Worm (Caenorhabditis elegans) whole organism, L2 larva: ENCODE measurements around the gene F13A2.10.

ENCODE experiments used
- C34F6.9 ChIP-seq: fragments of 150-350 bp; optimal IDR thresholded peaks from 2 replicates; lab custom pipeline; 2014; ENCODE audit warnings: missing biosample characterization, missing genetic modification characterization
- F13H6.1 ChIP-seq: sonication (generic microtip); optimal IDR thresholded peaks from 2 replicates; lab custom pipeline; 2016; ENCODE audit warnings: missing genetic modification characterization, missing compliant biosample characterization
- R02D3.7 ChIP-seq: fragments of 150-350 bp; optimal IDR thresholded peaks from 2 replicates; lab custom pipeline; 2014; ENCODE audit warnings: missing biosample characterization, missing genetic modification characterization
- Y55F3AM.14 ChIP-seq: fragments of 200-800 bp; sonication (Bioruptor generic); optimal IDR thresholded peaks from 2 replicates; lab custom pipeline; 2018; ENCODE audit warnings: mild to moderate bottlenecking, missing genetic modification characterization, missing compliant biosample characterization
- ZK546.5 ChIP-seq: sonication (generic microtip); optimal IDR thresholded peaks from 2 replicates; lab custom pipeline; 2017; ENCODE audit warnings: missing biosample characterization, missing genetic modification characterization
- alr-1 ChIP-seq: fragments of 150-350 bp; optimal IDR thresholded peaks from 2 replicates; lab custom pipeline; 2014; ENCODE audit warnings: missing biosample characterization, missing genetic modification characterization
- aly-2 ChIP-seq: fragments of 150-350 bp; optimal IDR thresholded peaks from 2 replicates; lab custom pipeline; 2014; ENCODE audit warnings: missing biosample characterization, missing genetic modification characterization
- ama-1 ChIP-seq: fragments of 150-350 bp; optimal IDR thresholded peaks from 2 replicates; lab custom pipeline; 2018; ENCODE audit warnings: inconsistent platforms
- blmp-1 ChIP-seq: sonication (generic microtip); optimal IDR thresholded peaks from 2 replicates; lab custom pipeline; 2017; ENCODE audit warnings: missing genetic modification characterization, mild to moderate bottlenecking, missing compliant biosample characterization, antibody characterized with exemption, moderate library complexity; ENCODE audit not compliant: insufficient read depth
- ceh-16 ChIP-seq: fragments of 150-350 bp; optimal IDR thresholded peaks from 2 replicates; lab custom pipeline; 2014; ENCODE audit warnings: missing biosample characterization, missing genetic modification characterization
- crh-2 ChIP-seq: sonication (generic microtip); optimal IDR thresholded peaks from 2 replicates; lab custom pipeline; 2017; ENCODE audit warnings: missing biosample characterization, missing genetic modification characterization
- dmd-4 ChIP-seq: sonication (generic microtip); optimal IDR thresholded peaks from 2 replicates; lab custom pipeline; 2017; ENCODE audit warnings: missing biosample characterization, missing genetic modification characterization
- egl-27 ChIP-seq: sonication (generic microtip); optimal IDR thresholded peaks from 3 replicates; lab custom pipeline; 2017; ENCODE audit warnings: missing biosample characterization, missing genetic modification reagents, missing genetic modification characterization
- elt-1 ChIP-seq: fragments of 150-350 bp; optimal IDR thresholded peaks from 2 replicates; lab custom pipeline; 2014; ENCODE audit warnings: missing biosample characterization, missing genetic modification characterization
- elt-3 ChIP-seq: sonication (generic microtip); optimal IDR thresholded peaks from 2 replicates; lab custom pipeline; 2017; ENCODE audit warnings: missing biosample characterization, missing genetic modification characterization
- fos-1 ChIP-seq: fragments of 150-350 bp; optimal IDR thresholded peaks from 2 replicates; lab custom pipeline; 2014; ENCODE audit warnings: missing biosample characterization, missing genetic modification characterization
- lin-11 ChIP-seq: fragments of 150-350 bp; sonication (generic microtip); optimal IDR thresholded peaks from 2 replicates; lab custom pipeline; 2014; ENCODE audit warnings: missing biosample characterization, missing genetic modification characterization, inconsistent platforms, mixed read lengths
- lin-13 ChIP-seq: fragments of 150-350 bp; optimal IDR thresholded peaks from 2 replicates; lab custom pipeline; 2014; ENCODE audit warnings: missing biosample characterization, missing genetic modification reagents, missing genetic modification characterization
- lin-39 ChIP-seq: fragments of 150-350 bp; optimal IDR thresholded peaks from 2 replicates; lab custom pipeline; 2014; ENCODE audit warnings: missing biosample characterization, missing genetic modification reagents, missing genetic modification characterization
- mab-5 ChIP-seq: fragments of 150-350 bp; optimal IDR thresholded peaks from 2 replicates; lab custom pipeline; 2014; ENCODE audit warnings: missing biosample characterization, missing genetic modification characterization
- mbf-1 ChIP-seq: sonication (generic microtip); optimal IDR thresholded peaks from 2 replicates; lab custom pipeline; 2017; ENCODE audit warnings: missing biosample characterization, missing genetic modification characterization
- mdl-1 ChIP-seq, 2 experiments: fragments of 150-350 bp in 1 of 2; sonication (generic microtip) in 1 of 2; optimal IDR thresholded peaks; 2 replicates each; lab custom pipeline; 2017; ENCODE audit warnings: missing biosample characterization in 2 of 2, missing genetic modification characterization in 2 of 2
- nhr-10 ChIP-seq: sonication (generic microtip); optimal IDR thresholded peaks from 2 replicates; lab custom pipeline; 2017; ENCODE audit warnings: missing biosample characterization, missing genetic modification characterization
- nhr-11 ChIP-seq: fragments of 150-350 bp; optimal IDR thresholded peaks from 2 replicates; lab custom pipeline; 2014; ENCODE audit warnings: missing biosample characterization, missing genetic modification characterization
- nhr-12 ChIP-seq: fragments of 150-350 bp; optimal IDR thresholded peaks from 2 replicates; lab custom pipeline; 2014; ENCODE audit warnings: missing biosample characterization, missing genetic modification characterization
- nhr-21 ChIP-seq: fragments of 150-350 bp; optimal IDR thresholded peaks from 2 replicates; lab custom pipeline; 2014; ENCODE audit warnings: missing biosample characterization, missing genetic modification characterization
- nhr-23 ChIP-seq: fragments of 150-350 bp; optimal IDR thresholded peaks from 2 replicates; lab custom pipeline; 2014; ENCODE audit warnings: missing biosample characterization, missing genetic modification reagents, missing genetic modification characterization
- nhr-237 ChIP-seq: fragments of 150-350 bp; optimal IDR thresholded peaks from 2 replicates; lab custom pipeline; 2014; ENCODE audit warnings: missing biosample characterization, missing genetic modification characterization
- nhr-25 ChIP-seq: fragments of 150-350 bp; sonication (generic microtip); optimal IDR thresholded peaks from 3 replicates; lab custom pipeline; 2014; ENCODE audit warnings: missing biosample characterization, missing genetic modification characterization
- nhr-6 ChIP-seq: fragments of 150-350 bp; optimal IDR thresholded peaks from 2 replicates; lab custom pipeline; 2014; ENCODE audit warnings: missing biosample characterization, missing genetic modification characterization
- nhr-77 ChIP-seq: fragments of 150-350 bp; optimal IDR thresholded peaks from 2 replicates; lab custom pipeline; 2014; ENCODE audit warnings: missing biosample characterization, missing genetic modification characterization
- peb-1 ChIP-seq: fragments of 150-350 bp; optimal IDR thresholded peaks from 2 replicates; lab custom pipeline; 2014; ENCODE audit warnings: missing biosample characterization, missing genetic modification characterization
- skn-1 ChIP-seq: sonication (generic microtip); optimal IDR thresholded peaks from 2 replicates; lab custom pipeline; 2017; ENCODE audit warnings: missing biosample characterization, missing genetic modification characterization
- sma-3 ChIP-seq: sonication (generic microtip); optimal IDR thresholded peaks from 2 replicates; lab custom pipeline; 2016; ENCODE audit warnings: missing genetic modification reagents, missing genetic modification characterization, missing compliant biosample characterization
- sma-9 ChIP-seq, 2 experiments: fragments of 150-350 bp in 1 of 2; sonication (generic microtip) in 1 of 2; optimal IDR thresholded peaks; 2 replicates each; lab custom pipeline; 2014 to 2016; ENCODE audit warnings: missing genetic modification characterization in 2 of 2, mild to moderate bottlenecking in 1 of 2, missing biosample characterization in 1 of 2, missing compliant biosample characterization in 1 of 2, missing genetic modification reagents in 1 of 2, moderate library complexity in 1 of 2
- snpc-4 ChIP-seq: fragments of 150-350 bp; optimal IDR thresholded peaks from 2 replicates; lab custom pipeline; 2014; ENCODE audit warnings: missing biosample characterization, missing genetic modification characterization
- unc-39 ChIP-seq: fragments of 150-350 bp; optimal IDR thresholded peaks from 2 replicates; lab custom pipeline; 2014; ENCODE audit warnings: missing biosample characterization, missing genetic modification characterization
- unc-55 ChIP-seq: fragments of 150-350 bp; sonication (generic microtip); optimal IDR thresholded peaks from 3 replicates; lab custom pipeline; 2014; ENCODE audit warnings: missing biosample characterization, missing genetic modification reagents, missing genetic modification characterization
- unc-62 ChIP-seq: fragments of 150-350 bp; optimal IDR thresholded peaks from 2 replicates; lab custom pipeline; 2014; ENCODE audit warnings: missing biosample characterization, missing genetic modification reagents, missing genetic modification characterization
- zag-1 ChIP-seq: fragments of 150-350 bp; optimal IDR thresholded peaks from 2 replicates; lab custom pipeline; 2014; ENCODE audit warnings: missing biosample characterization, missing genetic modification characterization
- ztf-1 ChIP-seq: fragments of 200-800 bp; sonication (Bioruptor generic); conservative IDR thresholded peaks from 2 replicates; pipeline ENCODE4 v1.3.6; 2022; ENCODE audit warnings: missing genetic modification characterization, missing compliant biosample characterization
- ztf-11 ChIP-seq: sonication (generic microtip); optimal IDR thresholded peaks from 2 replicates; lab custom pipeline; 2017; ENCODE audit warnings: missing biosample characterization, missing genetic modification characterization
- ztf-4 ChIP-seq: fragments of 150-350 bp; optimal IDR thresholded peaks from 2 replicates; lab custom pipeline; 2014; ENCODE audit warnings: missing biosample characterization, missing genetic modification characterization

Gene F13A2.10

DNA sequence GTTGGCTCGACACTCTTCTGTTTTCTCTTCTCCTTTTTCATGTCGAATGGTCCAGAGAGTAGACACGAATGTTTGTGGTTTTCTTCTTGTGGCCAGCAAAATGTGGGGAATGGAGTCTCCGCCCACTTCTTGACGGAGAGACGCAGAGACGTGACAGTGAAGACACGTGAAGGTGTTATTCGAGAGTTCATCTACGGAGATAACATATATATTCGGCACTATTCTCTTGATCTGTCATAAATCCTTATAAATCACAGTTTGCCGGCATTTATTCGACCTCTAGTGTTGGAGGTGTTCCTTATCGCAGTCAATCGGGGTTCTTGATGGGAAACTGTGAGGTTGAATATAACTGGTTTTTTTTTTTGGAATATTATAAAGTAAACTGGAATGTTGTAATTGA is 24.6 kb downstream of the F13A2.10 start, which contains the start of gene F32D1.3:
Gene F32D1.3 (minus strand): TSS at position 65 of the 400 bp plus-strand sequence.
- TF ChIP-seq lin-11 (tag; lab: Kevin White, UChicago) = no peak
- no peak for TF ChIP-seq mab-5 (tag; lab: Kevin White, UChicago)
- TF ChIP-seq ztf-1 (GFP tag; lab: Robert Waterston, UW) = no peak
- no peak for TF ChIP-seq elt-3 (tag; lab: Kevin White, UChicago)
- TF ChIP-seq peb-1 (tag; lab: Kevin White, UChicago) = no peak
- TF ChIP-seq unc-62 (GFP tag; lab: Kevin White, UChicago) = no peak
- peak; percentile 31 for TF ChIP-seq nhr-25 (tag; lab: Kevin White, UChicago)
- TF ChIP-seq nhr-6 (tag; lab: Kevin White, UChicago) = no peak
- no peak for TF ChIP-seq crh-2
- peak in 1 of 2 experiments; percentile 31 for TF ChIP-seq mdl-1 (tag; optimal IDR thresholded peaks at IDR 0.05; lab: Kevin White, UChicago)
- TF ChIP-seq nhr-21 (tag; lab: Kevin White, UChicago) = no peak
- no peak for TF ChIP-seq snpc-4 (tag; lab: Kevin White, UChicago)
- TF ChIP-seq unc-55 = no peak
- no peak for TF ChIP-seq skn-1 (tag; lab: Kevin White, UChicago)
- TF ChIP-seq egl-27 (tag; lab: Kevin White, UChicago) = no peak
- no peak for TF ChIP-seq ZK546.5
- no peak for TF ChIP-seq ama-1 (lab: Kevin White, UChicago)
- TF ChIP-seq alr-1 (tag; lab: Kevin White, UChicago) = no peak
- no peak for TF ChIP-seq nhr-23 (tag; lab: Kevin White, UChicago)
- TF ChIP-seq nhr-10 (tag; lab: Kevin White, UChicago) = no peak
- TF ChIP-seq ztf-4 (tag; lab: Kevin White, UChicago) = no peak
- TF ChIP-seq nhr-12 (tag; lab: Kevin White, UChicago) = no peak
- no peak for TF ChIP-seq F13H6.1 (tag; lab: Kevin White, UChicago)
- no peak for TF ChIP-seq aly-2
- peak; percentile 53 for TF ChIP-seq sma-9 (GFP tag; optimal IDR thresholded peaks at IDR 0.05; lab: Kevin White, UChicago)
- TF ChIP-seq sma-9 (tag; optimal IDR thresholded peaks at IDR 0.05; lab: Kevin White, UChicago) = no peak
- no peak for TF ChIP-seq dmd-4 (tag; lab: Kevin White, UChicago)
- no peak for TF ChIP-seq lin-39 (tag; lab: Kevin White, UChicago)
- peak; percentile 43 for TF ChIP-seq ceh-16 (tag; lab: Kevin White, UChicago)
- TF ChIP-seq nhr-237 = no peak
- no peak for TF ChIP-seq mbf-1
- no peak for TF ChIP-seq unc-39 (tag; lab: Kevin White, UChicago)
- TF ChIP-seq ztf-11 (tag; lab: Kevin White, UChicago) = no peak
- TF ChIP-seq blmp-1 (tag; lab: Kevin White, UChicago) = no peak
- TF ChIP-seq lin-13 = no peak
- no peak for TF ChIP-seq fos-1 (tag; lab: Kevin White, UChicago)
- no peak for TF ChIP-seq Y55F3AM.14 (GFP tag; lab: Kevin White, UChicago)
- no peak for TF ChIP-seq R02D3.7 (tag; lab: Kevin White, UChicago)
- no peak for TF ChIP-seq nhr-11 (tag; lab: Kevin White, UChicago)
- no peak for TF ChIP-seq sma-3 (GFP tag; lab: Kevin White, UChicago)
- no peak for TF ChIP-seq C34F6.9 (tag; lab: Kevin White, UChicago)
- peak; percentile 10 for TF ChIP-seq elt-1 (tag; lab: Kevin White, UChicago)
- no peak for TF ChIP-seq zag-1 (tag; lab: Kevin White, UChicago)

DNA sequence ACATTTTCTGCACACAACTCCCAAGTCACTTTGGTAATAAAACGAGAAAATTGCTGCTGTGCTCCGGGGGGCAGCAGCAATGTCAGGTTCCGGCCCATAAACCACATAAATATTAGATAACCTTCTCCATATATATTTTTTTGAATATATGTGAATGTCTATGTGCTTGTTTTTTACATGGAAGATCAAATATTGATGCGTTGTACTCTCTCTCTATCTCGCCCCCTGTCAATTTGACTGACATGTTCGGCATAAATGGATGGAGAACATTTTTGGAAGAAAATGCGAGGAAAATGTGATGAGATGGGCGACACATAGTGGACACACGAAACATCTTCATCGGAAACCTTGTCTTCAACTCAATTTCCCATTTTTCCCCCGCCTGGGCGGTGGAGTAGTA is 26.1 kb downstream of the F13A2.10 start:
- TF ChIP-seq nhr-77 (tag; lab: Kevin White, UChicago) (no peak), fos-1 (tag; lab: Kevin White, UChicago) (no peak), R02D3.7 (tag; lab: Kevin White, UChicago) (no peak), nhr-11 (tag; lab: Kevin White, UChicago) (no peak), elt-3 (tag; lab: Kevin White, UChicago) (no peak), unc-55 (no peak), ztf-4 (tag; lab: Kevin White, UChicago) (no peak), lin-13 (no peak), unc-62 (GFP tag; lab: Kevin White, UChicago) (no peak)
- TF ChIP-seq, all 48 proteins: peak for 0
